Fruit fly (Drosophila melanogaster) whole organism, pupa: ENCODE measurements around the gene Nopp140.

Experiments used
- CG10348 ChIP-seq: fragments of 200-800 bp; sonication (Bioruptor generic); IDR thresholded peaks from 2 replicates; pipeline ENCODE4 v1.3.6; 2022; ENCODE audit warnings: missing biosample characterization, missing genetic modification characterization
- CG12605 ChIP-seq: fragments of 200-800 bp; sonication (Bioruptor generic); IDR thresholded peaks from 2 replicates; pipeline ENCODE4 v1.3.6; 2022; ENCODE audit warnings: missing biosample characterization, missing genetic modification characterization
- CG13204 ChIP-seq: fragments of 200-800 bp; sonication (Bioruptor generic); optimal IDR thresholded peaks from 2 replicates; lab custom pipeline; 2018; ENCODE audit warnings: missing biosample characterization, mild to moderate bottlenecking, missing genetic modification characterization, moderate library complexity
- CG14655 ChIP-seq: fragments of 200-800 bp; sonication (Bioruptor generic); optimal IDR thresholded peaks from 3 replicates; lab custom pipeline; 2017; ENCODE audit warnings: mild to moderate bottlenecking, missing biosample characterization, missing genetic modification reagents, missing genetic modification characterization
- CG15710 ChIP-seq: fragments of 200-800 bp; sonication (Bioruptor generic); optimal IDR thresholded peaks from 2 replicates; lab custom pipeline; 2018; ENCODE audit warnings: missing biosample characterization, mild to moderate bottlenecking, missing genetic modification characterization, moderate library complexity
- CG17806 ChIP-seq: fragments of 200-800 bp; sonication (Bioruptor generic); optimal IDR thresholded peaks from 2 replicates; lab custom pipeline; 2018; ENCODE audit warnings: missing biosample characterization, mild to moderate bottlenecking, missing genetic modification characterization, moderate library complexity
- CG32121 ChIP-seq: fragments of 200-800 bp; sonication (Bioruptor generic); IDR thresholded peaks from 2 replicates; pipeline ENCODE4 v1.3.6; 2022; ENCODE audit warnings: missing biosample characterization, missing genetic modification characterization
- CG34367 ChIP-seq: fragments of 200-800 bp; sonication (Bioruptor generic); optimal IDR thresholded peaks from 2 replicates; lab custom pipeline; 2018; ENCODE audit warnings: missing biosample characterization, mild to moderate bottlenecking, missing genetic modification characterization
- CG4496 ChIP-seq: fragments of 200-800 bp; sonication (Bioruptor generic); IDR thresholded peaks from 3 replicates; pipeline ENCODE4 v1.3.6; 2022; ENCODE audit warnings: missing biosample characterization, missing genetic modification characterization
- CG8159 ChIP-seq: fragments of 200-800 bp; sonication (Bioruptor generic); optimal IDR thresholded peaks from 3 replicates; lab custom pipeline; 2018; ENCODE audit warnings: missing biosample characterization, mild to moderate bottlenecking, missing genetic modification characterization, moderate library complexity
- CG8301 ChIP-seq: fragments of 200-800 bp; sonication (Bioruptor generic); optimal IDR thresholded peaks from 2 replicates; lab custom pipeline; 2018; ENCODE audit warnings: missing biosample characterization, mild to moderate bottlenecking, missing genetic modification characterization
- CG9948 ChIP-seq: fragments of 200-800 bp; sonication (Bioruptor generic); optimal IDR thresholded peaks from 2 replicates; lab custom pipeline; 2018; ENCODE audit warnings: missing biosample characterization, mild to moderate bottlenecking, missing genetic modification characterization, moderate library complexity
- D1 ChIP-seq: fragments of 200-800 bp; sonication (Bioruptor generic); optimal IDR thresholded peaks from 2 replicates; lab custom pipeline; 2018; ENCODE audit warnings: missing biosample characterization, mild to moderate bottlenecking, missing genetic modification characterization, moderate library complexity
- EcR ChIP-seq: fragments of 200-800 bp; sonication (Bioruptor generic); optimal IDR thresholded peaks from 3 replicates; lab custom pipeline; 2019; ENCODE audit warnings: missing biosample characterization, missing genetic modification characterization, mild to moderate bottlenecking, moderate library complexity, missing genetic modification reagents
- Ets98B ChIP-seq: fragments of 200-800 bp; sonication (Bioruptor generic); IDR thresholded peaks from 2 replicates; pipeline ENCODE4 v1.3.6; 2022; ENCODE audit warnings: missing biosample characterization, missing genetic modification characterization
- Pif1A ChIP-seq: fragments of 200-800 bp; sonication (Bioruptor generic); optimal IDR thresholded peaks from 3 replicates; lab custom pipeline; 2016; ENCODE audit warnings: missing biosample characterization, missing genetic modification characterization
- Pif1B ChIP-seq: fragments of 200-800 bp; sonication (Bioruptor generic); optimal IDR thresholded peaks from 3 replicates; lab custom pipeline; 2016; ENCODE audit warnings: missing biosample characterization, missing genetic modification characterization
- Snoo ChIP-seq: fragments of 200-800 bp; sonication (Bioruptor generic); optimal IDR thresholded peaks from 3 replicates; lab custom pipeline; 2017; ENCODE audit warnings: missing biosample characterization, mild to moderate bottlenecking, missing genetic modification characterization, inconsistent platforms
- fd96Ca ChIP-seq: fragments of 200-800 bp; sonication (Bioruptor generic); IDR thresholded peaks from 3 replicates; pipeline ENCODE4 v1.3.6; 2022; ENCODE audit warnings: missing biosample characterization, missing genetic modification characterization
- gl ChIP-seq: fragments of 200-800 bp; sonication (Bioruptor generic); optimal IDR thresholded peaks from 2 replicates; lab custom pipeline; 2018; ENCODE audit warnings: missing biosample characterization, mild to moderate bottlenecking, missing genetic modification characterization
- rn ChIP-seq: fragments of 200-800 bp; sonication (Bioruptor generic); IDR thresholded peaks from 2 replicates; pipeline ENCODE4 v1.3.6; 2022; ENCODE audit warnings: missing biosample characterization, missing genetic modification characterization

Gene Nopp140

DNA sequence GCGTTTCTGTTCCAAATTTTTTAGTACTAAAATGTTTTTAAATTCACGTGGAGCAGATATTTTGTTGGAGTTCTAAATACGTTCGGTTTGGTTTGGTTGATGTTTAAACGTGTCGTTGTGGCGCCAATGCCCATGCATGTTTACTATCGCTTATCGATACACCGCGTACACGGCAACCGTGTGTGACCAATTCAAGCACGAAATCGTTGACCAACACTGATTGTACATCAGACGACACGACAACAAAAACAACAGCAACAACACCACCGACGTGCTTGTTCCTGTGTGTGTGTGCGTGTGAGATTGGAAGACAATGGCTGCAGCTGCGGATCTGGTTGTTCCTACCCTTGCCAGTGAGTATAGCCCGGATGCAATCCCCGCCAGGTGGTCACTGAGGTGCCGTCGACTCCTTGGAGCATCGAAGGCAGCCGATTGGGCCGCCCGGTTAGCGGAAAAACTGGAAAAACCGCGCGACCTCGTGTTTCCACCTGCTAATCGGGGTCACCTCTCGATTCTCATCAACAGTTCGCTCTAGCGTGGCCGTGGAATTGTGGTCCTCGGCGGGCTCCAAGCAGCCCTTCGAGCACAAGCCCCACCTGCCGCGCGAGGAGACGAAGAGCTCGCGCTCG is 7.7 kb upstream of the Nopp140 start, which contains the start of gene eIF2A:
TSS of gene eIF2A (plus strand) at position 16 of the 629 bp plus-strand sequence.
- TF ChIP-seq CG13204 (GFP tag; lab: Kevin White, UChicago) = no peak
- TF ChIP-seq Snoo (tag; lab: Kevin White, UChicago) = peak; percentile 51
- TF ChIP-seq CG17806 = peak; percentile 17
- peak; percentile 17 for TF ChIP-seq CG15710
- TF ChIP-seq CG34367 (tag; lab: Kevin White, UChicago) = no peak
- TF ChIP-seq D1 = no peak
- no peak for TF ChIP-seq CG9948 (tag; lab: Kevin White, UChicago)
- TF ChIP-seq CG12605 (GFP tag; lab: Robert Waterston, UW) = peak; percentile 32; the same call in 1 of the 2 replicates
- TF ChIP-seq fd96Ca (GFP tag; lab: Robert Waterston, UW) = peak; percentile 38; the same call in 1 of the 3 replicates
- TF ChIP-seq CG32121 (GFP tag; lab: Robert Waterston, UW) = 0 out of 2 replicates have a peak, but pooled peaks have one; percentile 28
- no peak for TF ChIP-seq CG8301 (tag; lab: Kevin White, UChicago)
- peak; percentile 56 for TF ChIP-seq Ets98B
- peak; percentile 36 for TF ChIP-seq EcR (GFP tag; lab: Kevin White, UChicago)
- no peak for TF ChIP-seq CG10348
- TF ChIP-seq CG14655 (GFP tag; lab: Kevin White, UChicago) = no peak
- TF ChIP-seq gl (tag; lab: Kevin White, UChicago) = peak; percentile 2
- no peak for TF ChIP-seq CG8159 (tag; lab: Kevin White, UChicago)
- TF ChIP-seq Pif1B = no peak
- no peak for TF ChIP-seq Pif1A (GFP tag; lab: Kevin White, UChicago)
- no peak for TF ChIP-seq rn (GFP tag; lab: Robert Waterston, UW)
- peak; percentile 56; the same call in 2 of the 3 replicates for TF ChIP-seq CG4496 (GFP tag; lab: Robert Waterston, UW)

DNA sequence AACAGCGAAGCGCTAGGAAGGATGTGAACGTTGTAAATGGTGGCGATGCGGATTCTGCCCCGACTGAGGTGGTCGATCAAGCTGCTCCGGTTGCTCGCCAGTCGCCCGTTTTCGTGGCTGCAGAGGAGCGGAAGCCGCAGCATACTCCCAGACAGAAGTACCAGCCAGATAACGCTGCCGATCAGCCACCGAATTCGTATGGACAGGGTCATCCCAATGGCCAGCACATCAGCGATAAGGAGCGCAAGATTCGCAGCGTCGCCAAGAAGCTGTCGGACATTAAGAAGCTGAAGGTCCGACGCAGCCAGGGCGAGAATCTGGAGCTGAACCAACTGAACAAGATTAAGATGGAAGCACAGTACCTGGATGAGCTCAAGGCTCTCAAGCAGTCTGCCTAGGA is 5.4 kb upstream of the Nopp140 start:
- TF ChIP-seq CG15710 (no peak), CG8301 (tag; lab: Kevin White, UChicago) (no peak), CG9948 (tag; lab: Kevin White, UChicago) (no peak), CG10348 (no peak), CG17806 (no peak), CG34367 (tag; lab: Kevin White, UChicago) (no peak), fd96Ca (GFP tag; lab: Robert Waterston, UW) (no peak), Ets98B (no peak), Pif1B (no peak), D1 (no peak), rn (GFP tag; lab: Robert Waterston, UW) (no peak), CG12605 (GFP tag; lab: Robert Waterston, UW) (no peak), Pif1A (GFP tag; lab: Kevin White, UChicago) (no peak)

DNA sequence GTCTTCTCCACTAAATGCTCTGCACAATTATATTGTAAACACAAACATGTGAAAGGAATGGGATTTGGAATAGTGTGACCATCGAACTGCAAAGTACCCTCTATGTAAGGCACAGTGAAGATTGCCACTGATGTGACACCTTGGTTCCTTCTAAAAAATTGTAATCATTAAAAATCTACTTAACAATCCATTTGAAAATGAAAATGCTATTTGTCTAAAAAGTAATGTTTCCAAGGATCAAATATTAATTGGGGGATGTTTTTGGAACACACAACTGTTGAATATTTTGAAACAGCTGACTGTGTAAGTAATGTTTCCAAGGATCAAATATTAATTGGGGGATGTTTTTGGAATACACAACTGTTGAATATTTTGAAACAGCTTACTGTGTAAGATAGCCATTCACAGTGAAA is 4.4 kb upstream of the Nopp140 start, which contains the start of gene CG32448:
TSS of gene CG32448 (minus strand) at position 304 of the 413 bp plus-strand sequence.
- peak; percentile 78 for TF ChIP-seq CG4496 (GFP tag; lab: Robert Waterston, UW)
- TF ChIP-seq CG9948 (tag; lab: Kevin White, UChicago) = peak; percentile 9
- TF ChIP-seq CG12605 (GFP tag; lab: Robert Waterston, UW) = peak; percentile 65
- TF ChIP-seq CG13204 (GFP tag; lab: Kevin White, UChicago) = no peak
- no peak for TF ChIP-seq EcR (GFP tag; lab: Kevin White, UChicago)
- TF ChIP-seq Ets98B = peak; percentile 60
- peak; percentile 41 for TF ChIP-seq CG15710
- no peak for TF ChIP-seq Pif1B
- TF ChIP-seq Snoo (tag; lab: Kevin White, UChicago) = no peak
- TF ChIP-seq rn (GFP tag; lab: Robert Waterston, UW) = peak; percentile 62
- peak; percentile 68 for TF ChIP-seq CG32121 (GFP tag; lab: Robert Waterston, UW)
- TF ChIP-seq CG14655 (GFP tag; lab: Kevin White, UChicago) = no peak
- TF ChIP-seq CG8159 (tag; lab: Kevin White, UChicago) = peak; percentile 56
- peak; percentile 47 for TF ChIP-seq CG34367 (tag; lab: Kevin White, UChicago)
- peak; percentile 61 for TF ChIP-seq CG17806
- TF ChIP-seq CG8301 (tag; lab: Kevin White, UChicago) = peak; percentile 55

DNA sequence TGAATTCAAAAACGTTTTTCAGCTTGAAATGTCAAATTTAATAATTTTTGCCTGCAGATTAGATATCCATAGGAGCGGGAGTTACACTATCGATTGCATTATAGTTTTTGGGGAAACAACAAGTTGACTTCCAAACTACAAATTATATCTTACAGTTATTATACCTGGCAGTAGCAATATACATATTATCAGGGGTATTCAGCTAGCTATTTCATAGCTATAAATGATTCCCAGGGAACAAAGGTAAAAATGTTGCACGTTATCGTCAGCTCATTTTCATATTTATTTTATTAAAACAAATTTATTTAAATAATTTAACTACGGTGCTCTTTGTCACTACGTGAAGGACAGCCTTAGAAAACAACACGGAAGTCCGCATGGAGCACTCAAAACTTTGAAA is 2.4 kb upstream of the Nopp140 start:
- no peak for TF ChIP-seq rn (GFP tag; lab: Robert Waterston, UW)

DNA sequence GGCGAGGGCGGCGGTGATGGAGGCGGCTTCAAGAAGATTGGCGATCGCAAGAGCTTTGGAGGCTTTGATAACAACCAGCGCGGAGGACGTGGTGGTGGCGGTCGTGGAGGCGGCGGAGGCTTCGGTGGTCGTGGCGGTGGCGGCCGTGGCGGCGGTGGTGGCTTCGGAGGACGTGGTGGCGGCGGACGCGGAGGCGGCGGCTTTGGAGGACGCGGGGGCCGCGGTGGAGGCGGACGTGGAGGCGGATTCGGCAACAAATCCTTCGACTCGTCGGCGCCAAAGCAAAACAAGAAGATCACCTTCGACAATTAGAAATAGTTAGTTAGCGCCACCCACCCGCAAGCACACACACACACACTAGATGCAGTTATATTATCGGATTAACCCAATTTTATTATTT is 3.0 kb downstream of the Nopp140 start:
- no peak for TF ChIP-seq CG17806
- no peak for TF ChIP-seq Pif1A (GFP tag; lab: Kevin White, UChicago)
- TF ChIP-seq Pif1B = no peak
- no peak for TF ChIP-seq CG8159 (tag; lab: Kevin White, UChicago)
- no peak for TF ChIP-seq gl (tag; lab: Kevin White, UChicago)
- no peak for TF ChIP-seq CG14655 (GFP tag; lab: Kevin White, UChicago)
- no peak for TF ChIP-seq fd96Ca (GFP tag; lab: Robert Waterston, UW)
- no peak for TF ChIP-seq EcR (GFP tag; lab: Kevin White, UChicago)
- no peak for TF ChIP-seq rn (GFP tag; lab: Robert Waterston, UW)
